Fruit fly (Drosophila melanogaster) whole organism, prepupa: ENCODE measurements around the gene ND-18.

Experiments used
- CG10631 ChIP-seq: fragments of 200-800 bp; sonication (Bioruptor generic); optimal IDR thresholded peaks from 2 replicates; lab custom pipeline; 2016; ENCODE audit warnings: missing biosample characterization, missing genetic modification characterization
- CG10669 ChIP-seq: fragments of 200-800 bp; sonication (Bioruptor generic); optimal IDR thresholded peaks from 3 replicates; lab custom pipeline; 2018; ENCODE audit warnings: missing biosample characterization, mild to moderate bottlenecking, missing genetic modification characterization, moderate library complexity
- CG11902 ChIP-seq: fragments of 200-800 bp; sonication (Bioruptor generic); optimal IDR thresholded peaks from 3 replicates; lab custom pipeline; 2016; ENCODE audit warnings: missing biosample characterization, missing genetic modification characterization
- CG1621 ChIP-seq: fragments of 200-800 bp; sonication (Bioruptor generic); optimal IDR thresholded peaks from 3 replicates; lab custom pipeline; 2018; ENCODE audit warnings: missing biosample characterization, mild to moderate bottlenecking, missing genetic modification characterization
- CG16779 ChIP-seq: fragments of 200-800 bp; sonication (Bioruptor generic); optimal IDR thresholded peaks from 3 replicates; lab custom pipeline; 2017; ENCODE audit warnings: missing biosample characterization, mild to moderate bottlenecking, missing genetic modification characterization
- CG6163 ChIP-seq: fragments of 200-800 bp; sonication (Bioruptor generic); IDR thresholded peaks from 3 replicates; pipeline ENCODE4 v1.3.6; 2022; ENCODE audit warnings: missing biosample characterization, missing genetic modification characterization
- CG6854 ChIP-seq: fragments of 200-800 bp; sonication (Bioruptor generic); optimal IDR thresholded peaks from 2 replicates; lab custom pipeline; 2017; ENCODE audit warnings: missing biosample characterization, mild to moderate bottlenecking, missing genetic modification characterization
- CG7368 ChIP-seq: fragments of 200-800 bp; sonication (Bioruptor generic); optimal IDR thresholded peaks from 3 replicates; lab custom pipeline; 2016; ENCODE audit warnings: missing biosample characterization, missing genetic modification characterization
- Eip78C ChIP-seq: fragments of 200-800 bp; sonication (Bioruptor generic); peaks from one replicate; lab custom pipeline; 2016; ENCODE audit warnings: missing biosample characterization, missing genetic modification characterization
- Eip93F ChIP-seq: fragments of 200-800 bp; sonication (Bioruptor generic); optimal IDR thresholded peaks from 2 replicates; lab custom pipeline; 2016; ENCODE audit warnings: missing biosample characterization, mild to moderate bottlenecking, missing genetic modification characterization
- Hr38 ChIP-seq: sonication (Bioruptor generic); optimal IDR thresholded peaks from 2 replicates; lab custom pipeline; 2016; ENCODE audit warnings: missing biosample characterization, missing genetic modification characterization
- Lpt ChIP-seq: fragments of 200-800 bp; sonication (Bioruptor generic); optimal IDR thresholded peaks from 3 replicates; lab custom pipeline; 2016; ENCODE audit warnings: missing biosample characterization, missing genetic modification characterization
- OdsH ChIP-seq: fragments of 200-800 bp; sonication (Bioruptor generic); optimal IDR thresholded peaks from 3 replicates; lab custom pipeline; 2016; ENCODE audit warnings: missing biosample characterization, missing genetic modification characterization
- Sox102F ChIP-seq: fragments of 200-800 bp; sonication (Bioruptor generic); optimal IDR thresholded peaks from 2 replicates; lab custom pipeline; 2016; ENCODE audit warnings: missing biosample characterization, mild to moderate bottlenecking, missing genetic modification characterization

- TF ChIP-seq CG10669, result no peak
- no peak for TF ChIP-seq OdsH (GFP tag; lab: Kevin White, UChicago)
- TF ChIP-seq Eip78C (GFP tag; lab: Kevin White, UChicago), result peak; percentile 65
- no peak for TF ChIP-seq CG16779
- TF ChIP-seq Sox102F (GFP tag; lab: Kevin White, UChicago), result no peak
- TF ChIP-seq Lpt (GFP tag; lab: Kevin White, UChicago), result no peak
- TF ChIP-seq CG6163 (GFP tag; lab: Robert Waterston, UW), result no peak
- no peak for TF ChIP-seq CG6854 (GFP tag; lab: Kevin White, UChicago)
- TF ChIP-seq CG1621, result no peak
- TF ChIP-seq CG7368 (GFP tag; lab: Kevin White, UChicago), result no peak
- TF ChIP-seq CG11902, result no peak
- TF ChIP-seq CG10631, result no peak
- TF ChIP-seq Eip93F (GFP tag; lab: Kevin White, UChicago), result no peak
- TF ChIP-seq Hr38 (GFP tag; lab: Kevin White, UChicago), result no peak
Observed at dm6 chrX:19494285-19494684, 2.1 kb downstream of the ND-18 start, which contains the start of gene CG12204.
